Worm (Caenorhabditis elegans) whole organism, L1 larva: ENCODE measurements around the gene F46B6.5.

ENCODE experiments used
- C34B4.2 ChIP-seq: sonication (generic microtip); optimal IDR thresholded peaks from 2 replicates; lab custom pipeline; 2017; ENCODE audit warnings: mild to moderate bottlenecking, missing genetic modification characterization, missing compliant biosample characterization
- F16B12.6 ChIP-seq: fragments of 150-350 bp; optimal IDR thresholded peaks from 2 replicates; lab custom pipeline; 2014; ENCODE audit warnings: missing biosample characterization, missing genetic modification characterization
- Y116A8C.19 ChIP-seq: sonication (generic microtip); optimal IDR thresholded peaks from 2 replicates; lab custom pipeline; 2016; ENCODE audit warnings: missing compliant biosample characterization, missing genetic modification characterization, borderline replicate concordance
- aha-1 ChIP-seq: fragments of 150-350 bp; optimal IDR thresholded peaks from 2 replicates; lab custom pipeline; 2014; ENCODE audit warnings: missing biosample characterization, missing genetic modification characterization
- ama-1 ChIP-seq: fragments of 150-350 bp; optimal IDR thresholded peaks from 2 replicates; lab custom pipeline; 2014
- ceh-63 ChIP-seq: fragments of 200-800 bp; sonication (Bioruptor generic); optimal IDR thresholded peaks from 2 replicates; lab custom pipeline; 2018; ENCODE audit warnings: mild to moderate bottlenecking, missing genetic modification characterization, missing compliant biosample characterization
- ceh-8 ChIP-seq: fragments of 200-800 bp; sonication (Bioruptor generic); optimal IDR thresholded peaks from 2 replicates; lab custom pipeline; 2018; ENCODE audit warnings: mild to moderate bottlenecking, missing genetic modification characterization, moderate library complexity, missing compliant biosample characterization
- ceh-82 ChIP-seq, 3 experiments: fragments of 150-350 bp in 1 of 3; sonication (generic microtip) in 2 of 3; optimal IDR thresholded peaks; 2 replicates each; lab custom pipeline; 2014 to 2017; ENCODE audit warnings: missing biosample characterization in 3 of 3, missing genetic modification characterization in 3 of 3
- ceh-88 ChIP-seq: fragments of 200-800 bp; sonication (Bioruptor generic); IDR thresholded peaks from 2 replicates; pipeline ENCODE4 v1.3.6; 2022; ENCODE audit warnings: missing genetic modification characterization, missing compliant biosample characterization
- ces-1 ChIP-seq: fragments of 150-350 bp; optimal IDR thresholded peaks from 2 replicates; lab custom pipeline; 2014; ENCODE audit warnings: missing biosample characterization, missing genetic modification reagents, missing genetic modification characterization
- efl-1 ChIP-seq, 4 experiments: fragments of 150-350 bp; optimal IDR thresholded peaks in 3 of 4; peaks in 1 of 4; 1 replicate in 1 of 4; 2 replicates in 3 of 4; lab custom pipeline; 2014; ENCODE audit warnings: missing biosample characterization in 2 of 4, missing genetic modification characterization in 2 of 4, missing genetic modification reagents in 2 of 4
- egl-13 ChIP-seq: sonication (generic microtip); optimal IDR thresholded peaks from 2 replicates; lab custom pipeline; 2016; ENCODE audit warnings: missing genotype, missing genetic modification reagents, missing genetic modification characterization, missing compliant biosample characterization
- egl-27 ChIP-seq, 2 experiments: fragments of 150-350 bp in 1 of 2; sonication (generic microtip); optimal IDR thresholded peaks; 3 replicates each; lab custom pipeline; 2017 to 2018; ENCODE audit warnings: missing biosample characterization in 2 of 2, missing genetic modification characterization in 2 of 2, missing genetic modification reagents in 2 of 2
- elt-3 ChIP-seq, 6 experiments: fragments of 150-350 bp in 1 of 6; sonication (generic microtip); optimal IDR thresholded peaks; 2 replicates each; lab custom pipeline; 2017 to 2018; ENCODE audit warnings: missing biosample characterization in 6 of 6, missing genetic modification characterization in 6 of 6, inconsistent platforms in 1 of 6
- fkh-10 ChIP-seq: sonication (generic microtip); optimal IDR thresholded peaks from 2 replicates; lab custom pipeline; 2017; ENCODE audit warnings: missing biosample characterization, missing genetic modification reagents, missing genetic modification characterization
- fkh-4 ChIP-seq: sonication (generic microtip); optimal IDR thresholded peaks from 2 replicates; lab custom pipeline; 2016; ENCODE audit warnings: missing compliant biosample characterization, missing genetic modification characterization, borderline replicate concordance
- hlh-4 ChIP-seq: sonication (generic microtip); optimal IDR thresholded peaks from 2 replicates; lab custom pipeline; 2016; ENCODE audit warnings: mild to moderate bottlenecking, missing genetic modification characterization, missing compliant biosample characterization
- lin-14 ChIP-seq: fragments of 200-800 bp; sonication (Bioruptor generic); optimal IDR thresholded peaks from 2 replicates; lab custom pipeline; 2018; ENCODE audit warnings: mild to moderate bottlenecking, missing genetic modification characterization, moderate library complexity, missing compliant biosample characterization
- lin-15B ChIP-seq: fragments of 150-350 bp; sonication (generic microtip); optimal IDR thresholded peaks from 3 replicates; lab custom pipeline; 2014; ENCODE audit warnings: missing biosample characterization, missing genetic modification characterization
- lsy-2 ChIP-seq, 2 experiments: fragments of 150-350 bp; optimal IDR thresholded peaks; 2 replicates each; lab custom pipeline; 2014; ENCODE audit warnings: missing biosample characterization in 2 of 2, missing genetic modification characterization in 2 of 2
- mab-9 ChIP-seq: fragments of 200-800 bp; sonication (Bioruptor generic); IDR thresholded peaks from 2 replicates; pipeline ENCODE4 v1.3.6; 2022; ENCODE audit warnings: missing genetic modification reagents, missing genetic modification characterization, missing compliant biosample characterization
- mef-2 ChIP-seq: fragments of 150-350 bp; optimal IDR thresholded peaks from 2 replicates; lab custom pipeline; 2014; ENCODE audit warnings: missing biosample characterization, missing genetic modification characterization
- nhr-12 ChIP-seq: sonication (generic microtip); optimal IDR thresholded peaks from 2 replicates; lab custom pipeline; 2017; ENCODE audit warnings: missing biosample characterization, missing genetic modification characterization
- nhr-20 ChIP-seq: sonication (generic microtip); optimal IDR thresholded peaks from 2 replicates; lab custom pipeline; 2016; ENCODE audit warnings: mild to moderate bottlenecking, missing genetic modification characterization, missing compliant biosample characterization
- nhr-237 ChIP-seq: fragments of 150-350 bp; optimal IDR thresholded peaks from 2 replicates; lab custom pipeline; 2014; ENCODE audit warnings: missing biosample characterization, missing genetic modification characterization
- nhr-47 ChIP-seq: sonication (generic microtip); optimal IDR thresholded peaks from 2 replicates; lab custom pipeline; 2016; ENCODE audit warnings: mild to moderate bottlenecking, missing genetic modification characterization, moderate library complexity, missing compliant biosample characterization
- nhr-71 ChIP-seq: sonication (generic microtip); optimal IDR thresholded peaks from 2 replicates; lab custom pipeline; 2016; ENCODE audit warnings: mild to moderate bottlenecking, missing genetic modification characterization, moderate library complexity, missing compliant biosample characterization
- nhr-76 ChIP-seq: sonication (generic microtip); optimal IDR thresholded peaks from 2 replicates; lab custom pipeline; 2017; ENCODE audit warnings: missing biosample characterization, missing genetic modification characterization
- nhr-85 ChIP-seq: sonication (generic microtip); peaks from one replicate; lab custom pipeline; 2016; ENCODE audit warnings: missing genetic modification characterization, inconsistent platforms, missing compliant biosample characterization
- nhr-90 ChIP-seq: sonication (generic microtip); optimal IDR thresholded peaks from 2 replicates; lab custom pipeline; 2016; ENCODE audit warnings: mild to moderate bottlenecking, missing genetic modification characterization, missing compliant biosample characterization; ENCODE audit not compliant: poor library complexity
- pag-3 ChIP-seq: sonication (generic microtip); optimal IDR thresholded peaks from 2 replicates; lab custom pipeline; 2017; ENCODE audit warnings: missing genetic modification characterization, mild to moderate bottlenecking, missing compliant biosample characterization, antibody characterized with exemption, borderline replicate concordance; ENCODE audit not compliant: insufficient read depth
- pqm-1 ChIP-seq: sonication (generic microtip); optimal IDR thresholded peaks from 3 replicates; lab custom pipeline; 2017; ENCODE audit warnings: missing biosample characterization, missing genetic modification characterization
- skn-1 ChIP-seq: fragments of 150-350 bp; optimal IDR thresholded peaks from 2 replicates; lab custom pipeline; 2014; ENCODE audit warnings: missing biosample characterization, missing genetic modification characterization
- snpc-4 ChIP-seq: fragments of 150-350 bp; optimal IDR thresholded peaks from 2 replicates; lab custom pipeline; 2014; ENCODE audit warnings: missing biosample characterization, missing genetic modification characterization
- sup-37 ChIP-seq: fragments of 200-800 bp; sonication (Bioruptor generic); optimal IDR thresholded peaks from 2 replicates; lab custom pipeline; 2018; ENCODE audit warnings: mild to moderate bottlenecking, missing genetic modification characterization, missing compliant biosample characterization
- swsn-7 ChIP-seq: sonication (generic microtip); optimal IDR thresholded peaks from 2 replicates; lab custom pipeline; 2016; ENCODE audit warnings: missing genetic modification characterization, missing compliant biosample characterization
- unc-30 ChIP-seq: sonication (generic microtip); optimal IDR thresholded peaks from 2 replicates; lab custom pipeline; 2017; ENCODE audit warnings: missing biosample characterization, missing genetic modification characterization
- unc-62 ChIP-seq: fragments of 150-350 bp; optimal IDR thresholded peaks from 2 replicates; lab custom pipeline; 2014; ENCODE audit warnings: missing biosample characterization, missing genetic modification reagents, missing genetic modification characterization
- unc-86 ChIP-seq: sonication (generic microtip); optimal IDR thresholded peaks from 2 replicates; lab custom pipeline; 2016; ENCODE audit warnings: missing genetic modification characterization, missing compliant biosample characterization
- unc-98 ChIP-seq: fragments of 200-800 bp; sonication (Bioruptor generic); IDR thresholded peaks from 2 replicates; pipeline ENCODE4 v1.3.6; 2022; ENCODE audit warnings: missing genetic modification characterization, missing compliant biosample characterization
- vab-15 ChIP-seq: sonication (generic microtip); optimal IDR thresholded peaks from 2 replicates; lab custom pipeline; 2017; ENCODE audit warnings: missing genotype, mild to moderate bottlenecking, missing genetic modification characterization, missing compliant biosample characterization
- xbp-1 ChIP-seq: sonication (generic microtip); optimal IDR thresholded peaks from 2 replicates; lab custom pipeline; 2016; ENCODE audit warnings: missing genetic modification characterization, missing compliant biosample characterization

F46B6.5 gene

DNA sequence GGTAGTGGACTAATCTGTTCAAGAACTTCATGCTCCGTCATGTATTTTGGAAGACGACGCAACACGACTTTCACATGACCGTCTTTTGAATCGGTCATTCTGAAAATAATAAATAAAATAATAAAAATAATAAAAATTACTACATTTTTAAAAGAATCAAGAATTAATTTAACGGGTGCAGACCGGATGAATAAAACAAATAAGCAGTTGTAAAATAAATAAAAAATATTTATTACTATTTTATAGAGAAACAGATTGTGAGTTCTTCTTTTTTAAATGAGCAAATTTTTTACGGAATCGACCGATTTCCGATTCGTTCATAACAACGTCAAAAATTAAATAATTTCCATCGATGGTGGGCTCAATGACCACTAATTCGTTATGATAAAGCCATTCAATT, 5.2 kb downstream of the F46B6.5 start, which contains the start of gene smg-4:
TSS of gene smg-4 (minus strand) at position 101 of the 400 bp plus-strand sequence.
- TF ChIP-seq mab-9 (GFP tag; lab: Robert Waterston, UW) (no peak), nhr-47 (tag; lab: Kevin White, UChicago) (no peak), egl-27 (tag; optimal IDR thresholded peaks at IDR 0.05; lab: Kevin White, UChicago) (no peak), ceh-63 (GFP tag; lab: Kevin White, UChicago) (no peak), unc-86 (no peak), nhr-90 (tag; lab: Kevin White, UChicago) (no peak), egl-13 (no peak), ceh-88 (GFP tag; lab: Robert Waterston, UW) (no peak), elt-3 (tag; optimal IDR thresholded peaks at IDR 0.05; lab: Kevin White, UChicago) (no peak), nhr-20 (tag; lab: Kevin White, UChicago) (no peak)

ce11 chrV:9775734-9776133, 7.1 kb downstream of the F46B6.5 start, which contains the start of gene F46B6.12:
F46B6.12 (minus strand) TSS chrV:9775834.
- TF ChIP-seq sup-37 (GFP tag; lab: Kevin White, UChicago), result no peak
- TF ChIP-seq lin-15B (tag; lab: Kevin White, UChicago), result no peak
- TF ChIP-seq aha-1 (tag; lab: Kevin White, UChicago), result no peak
- TF ChIP-seq fkh-10 (GFP tag; lab: Kevin White, UChicago), result no peak
- TF ChIP-seq F16B12.6 (tag; lab: Kevin White, UChicago), result no peak
- TF ChIP-seq pqm-1 (tag; lab: Kevin White, UChicago), result no peak
- TF ChIP-seq swsn-7, result no peak

DNA sequence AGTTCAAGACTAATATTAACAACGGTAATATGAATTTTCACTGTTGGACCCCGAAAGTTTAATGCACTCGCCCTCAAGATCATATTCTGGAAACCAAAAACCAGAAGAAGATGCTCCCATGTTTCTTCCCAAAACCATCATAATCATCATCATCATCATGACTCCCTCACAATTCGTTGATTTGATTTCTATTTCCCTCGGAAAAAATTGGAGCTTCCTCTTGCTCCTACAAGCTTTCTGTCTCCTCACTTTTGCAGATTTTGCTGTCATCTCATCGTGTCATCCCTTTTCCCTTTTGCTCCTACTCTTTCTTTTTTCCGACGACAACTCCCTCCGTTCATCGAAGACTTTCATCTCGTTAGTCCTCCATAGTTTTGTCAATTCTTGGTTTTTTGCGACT, 10.9 kb downstream of the F46B6.5 start, which contains the start of gene F46B6.2:
TSS of gene F46B6.2 (plus strand) at position 316 of the 400 bp plus-strand sequence.
- TF ChIP-seq ces-1 (GFP tag; lab: Kevin White, UChicago) (peak; percentile 99), unc-98 (GFP tag; lab: Robert Waterston, UW) (no peak), fkh-10 (GFP tag; lab: Kevin White, UChicago) (peak; percentile 56), hlh-4 (no peak)

- no peak for TF ChIP-seq nhr-71 (tag; lab: Kevin White, UChicago)
- no peak for TF ChIP-seq mab-9 (GFP tag; lab: Robert Waterston, UW)
- no peak for TF ChIP-seq nhr-237 (tag; lab: Kevin White, UChicago)
- no peak for TF ChIP-seq unc-30 (tag; lab: Kevin White, UChicago)
- no peak for TF ChIP-seq snpc-4
- no peak for TF ChIP-seq skn-1 (tag; lab: Kevin White, UChicago)
- TF ChIP-seq pag-3, result no peak
- no peak for TF ChIP-seq efl-1 (optimal IDR thresholded peaks at IDR 0.05; lab: Kevin White, UChicago)
- TF ChIP-seq efl-1 (GFP tag; optimal IDR thresholded peaks at IDR 0.05 in 1 of 2; lab: Kevin White, UChicago), result no peak
- TF ChIP-seq nhr-20 (tag; lab: Kevin White, UChicago), result no peak
- TF ChIP-seq nhr-76 (tag; lab: Kevin White, UChicago), result no peak
- TF ChIP-seq C34B4.2 (tag; lab: Kevin White, UChicago), result no peak
- no peak for TF ChIP-seq ama-1 (lab: Kevin White, UChicago)
- no peak for TF ChIP-seq vab-15 (tag; lab: Kevin White, UChicago)
- TF ChIP-seq, all 84 proteins: peak for 0
Measured at ce11 chrV:9771311-9771710, 11.6 kb downstream of the F46B6.5 start.

DNA sequence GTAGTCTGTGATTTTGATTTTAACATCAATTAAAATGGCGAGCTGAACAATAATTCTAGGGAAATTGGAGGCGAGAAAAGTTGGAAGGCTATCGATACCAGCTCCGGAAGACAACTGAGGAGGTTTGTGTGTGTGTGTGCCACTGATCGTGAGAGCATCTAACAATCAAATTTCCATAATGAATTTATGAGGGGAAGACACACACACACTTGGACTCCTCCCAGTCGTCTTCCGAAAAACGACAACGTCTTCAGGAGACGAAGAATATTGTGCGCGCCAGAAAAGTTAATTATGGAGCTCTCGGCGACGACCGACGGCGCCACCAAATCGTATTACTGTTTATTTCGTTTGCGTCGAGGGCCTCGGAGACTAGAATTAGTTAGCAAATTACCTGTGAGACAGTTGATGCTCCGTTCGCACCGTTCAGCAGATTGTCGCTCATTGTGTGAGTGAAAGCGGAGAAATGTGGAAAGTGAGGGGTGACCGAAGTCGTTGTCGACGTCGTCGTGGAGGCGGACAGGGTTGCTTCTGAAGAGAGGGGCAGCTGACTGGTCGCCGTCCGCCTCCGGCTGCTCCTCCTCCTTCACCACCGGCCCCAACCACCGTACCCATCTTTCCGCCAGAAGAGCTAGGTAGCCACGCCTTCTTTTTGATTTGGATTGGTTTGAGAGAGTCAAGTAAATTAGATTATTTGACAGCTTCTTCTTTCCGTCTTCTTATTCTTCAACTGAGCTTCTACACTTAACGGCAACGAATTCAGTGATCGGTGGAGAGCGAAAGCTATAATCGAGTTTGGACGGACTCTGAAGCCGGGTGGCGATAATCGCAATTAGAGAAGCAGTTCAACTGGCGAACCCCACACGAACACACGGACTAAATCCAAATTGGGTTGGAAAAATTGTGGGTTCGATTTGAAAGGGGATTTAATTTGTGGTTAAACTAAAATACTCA, 13.8 kb downstream of the F46B6.5 start, which contains the start of gene unc-42:
TSS of gene unc-42 (minus strand) at position 564 of the 951 bp plus-strand sequence.
- TF ChIP-seq lin-14 (GFP tag; lab: Kevin White, UChicago), result peak; percentile 80
- peak in 1 of 2 experiments; percentile 53 for TF ChIP-seq lsy-2 (tag; optimal IDR thresholded peaks at IDR 0.05; lab: Kevin White, UChicago)
- TF ChIP-seq xbp-1 (tag; lab: Kevin White, UChicago), result no peak
- TF ChIP-seq fkh-4 (tag; lab: Kevin White, UChicago), result no peak
- peak; percentile 30 for TF ChIP-seq nhr-71 (tag; lab: Kevin White, UChicago)
- TF ChIP-seq nhr-12 (tag; lab: Kevin White, UChicago), result no peak
- no peak for TF ChIP-seq nhr-85 (tag; lab: Kevin White, UChicago)
- TF ChIP-seq ceh-8, result no peak
- TF ChIP-seq ceh-82 (tag; optimal IDR thresholded peaks at IDR 0.05; lab: Kevin White, UChicago), result peak in 1 of 3 experiments; percentile 28
- TF ChIP-seq swsn-7, result peak; percentile 16
- no peak for TF ChIP-seq elt-3 (tag; optimal IDR thresholded peaks at IDR 0.05; lab: Kevin White, UChicago)
- peak; percentile 50 for TF ChIP-seq nhr-47 (tag; lab: Kevin White, UChicago)
- no peak for TF ChIP-seq unc-62 (GFP tag; lab: Kevin White, UChicago)
- TF ChIP-seq fkh-10 (GFP tag; lab: Kevin White, UChicago), result peak; percentile 88
- no peak for TF ChIP-seq mef-2 (tag; lab: Kevin White, UChicago)
- no peak for TF ChIP-seq Y116A8C.19 (tag; lab: Kevin White, UChicago)
